Fruit fly (Drosophila melanogaster) whole organism, wandering third instar larva: ENCODE data around the gene grass.

Experiments
- jim ChIP-seq: fragments of 175-275, 200-325 bp; sonication (Bioruptor generic); optimal IDR thresholded peaks from 2 replicates; lab custom pipeline; 2016; ENCODE audit warnings: missing biosample characterization, mild to moderate bottlenecking, missing genetic modification characterization
- sage ChIP-seq: fragments of 200-800 bp; sonication (Bioruptor generic); optimal IDR thresholded peaks from 2 replicates; lab custom pipeline; 2016; ENCODE audit warnings: missing biosample characterization, mild to moderate bottlenecking, missing genetic modification characterization

dm6 chr3R:27202330-27202729, 44.6 kb downstream of the grass start:
- TF ChIP-seq jim (GFP tag; lab: Kevin White, UChicago) (no peak), sage (no peak)
